Worm (Caenorhabditis elegans): Measurements from ENCODE around the gene cah-3.
"Not testable (repeated sequence)": the region's sequence is repeated elsewhere in the genome, so short reads cannot be mapped to it uniquely, and the experiment has no call there.

DNA sequence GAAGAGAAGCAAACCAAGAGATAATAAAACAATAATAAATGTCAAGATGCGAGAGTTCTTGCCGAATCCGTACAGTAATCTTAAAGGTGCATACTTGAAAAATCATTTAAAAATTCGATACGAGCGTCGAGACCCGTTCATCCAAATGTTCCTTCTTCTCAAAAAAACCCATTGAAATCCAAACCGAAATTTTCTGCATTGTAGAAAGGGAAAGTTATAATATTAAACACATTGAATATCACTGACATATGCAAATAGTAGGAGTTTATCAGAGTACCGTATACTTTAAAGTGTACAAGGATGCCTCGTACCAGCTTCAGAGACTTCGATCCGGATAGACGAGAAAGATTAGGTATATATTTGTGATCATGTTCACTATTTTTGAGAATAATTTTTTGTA is 28.0 kb downstream of the cah-3 start, which contains the start of gene T25D1.2:
- not testable (repeated sequence) for TF ChIP-seq tab-1, T22C8.4 (GFP tag; IDR thresholded peaks at IDR 0.05)

Data from whole organism, midembryonic.